Worm (Caenorhabditis elegans): Measurements from ENCODE around the gene ztf-1.

Gene ztf-1

DNA sequence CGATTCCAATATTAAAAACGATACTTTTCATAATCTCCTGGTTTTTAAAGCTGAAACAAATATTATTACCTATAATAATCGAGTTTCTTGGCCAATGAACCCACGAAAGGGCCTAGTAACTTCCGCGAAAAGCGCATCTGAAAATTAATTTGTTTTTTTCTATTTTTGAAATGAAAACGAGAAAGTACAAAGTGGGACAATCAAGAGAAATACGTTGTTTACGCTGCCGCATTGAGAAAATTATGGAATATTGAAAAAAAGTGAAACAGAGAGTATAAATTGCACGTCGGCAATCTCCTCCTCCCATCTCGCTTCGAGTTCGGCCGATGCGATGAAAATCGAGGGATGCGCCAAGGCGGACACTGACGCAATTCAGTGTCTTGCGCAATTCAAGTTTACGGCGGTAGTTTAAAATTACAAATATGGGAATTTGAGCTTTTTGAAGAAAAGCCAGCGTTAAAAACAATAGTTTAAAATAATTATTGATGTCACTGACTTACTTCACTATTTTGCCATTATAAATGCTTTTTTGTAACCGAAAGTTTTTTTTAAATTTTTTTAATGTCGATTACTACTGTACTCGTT, 50.8 kb downstream of the ztf-1 start, which contains the start of gene pdhk-2 (continued):
- TF ChIP-seq unc-120 (tag; optimal IDR thresholded peaks at IDR 0.05; ENCODE audit: poor library complexity, severe bottlenecking) (peak; percentile 90), flh-1 (GFP tag; optimal IDR thresholded peaks at IDR 0.05) (peak; percentile 4), zip-8 (tag; optimal IDR thresholded peaks at IDR 0.05) (peak; percentile 82), unc-39 (tag; optimal IDR thresholded peaks at IDR 0.05) (no peak)

DNA sequence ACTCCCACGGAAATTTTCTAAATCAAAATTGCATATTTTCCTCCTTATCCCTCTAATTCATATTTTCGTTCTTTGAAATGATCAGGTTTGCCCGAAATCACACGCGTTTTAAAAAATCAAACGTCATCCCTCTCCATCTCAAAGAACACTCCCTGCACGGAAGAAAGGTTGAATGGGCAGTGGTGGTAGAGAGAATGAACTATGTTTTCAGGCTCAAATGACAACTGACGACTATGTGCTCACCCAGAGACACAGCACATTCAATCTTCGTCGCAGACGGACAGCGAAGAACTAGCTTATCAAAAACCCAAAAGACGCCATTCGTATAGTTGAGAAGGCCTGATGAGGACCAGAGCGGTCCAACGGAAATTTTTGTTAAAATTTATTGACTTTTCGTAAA, 52.4 kb downstream of the ztf-1 start:
- TF ChIP-seq ham-2 (GFP tag; optimal IDR thresholded peaks at IDR 0.05) (no peak), mab-5 (tag; optimal IDR thresholded peaks at IDR 0.05) (no peak), ceh-83 (GFP tag; optimal IDR thresholded peaks at IDR 0.05) (no peak), ceh-39 (tag; optimal IDR thresholded peaks at IDR 0.05) (no peak), lin-13 (tag; optimal IDR thresholded peaks at IDR 0.05) (no peak), unc-120 (tag; optimal IDR thresholded peaks at IDR 0.05; ENCODE audit: poor library complexity, severe bottlenecking) (peak; percentile 2), nhr-12 (tag; optimal IDR thresholded peaks at IDR 0.05) (no peak), lin-32 (GFP tag; optimal IDR thresholded peaks at IDR 0.05) (no peak)

DNA sequence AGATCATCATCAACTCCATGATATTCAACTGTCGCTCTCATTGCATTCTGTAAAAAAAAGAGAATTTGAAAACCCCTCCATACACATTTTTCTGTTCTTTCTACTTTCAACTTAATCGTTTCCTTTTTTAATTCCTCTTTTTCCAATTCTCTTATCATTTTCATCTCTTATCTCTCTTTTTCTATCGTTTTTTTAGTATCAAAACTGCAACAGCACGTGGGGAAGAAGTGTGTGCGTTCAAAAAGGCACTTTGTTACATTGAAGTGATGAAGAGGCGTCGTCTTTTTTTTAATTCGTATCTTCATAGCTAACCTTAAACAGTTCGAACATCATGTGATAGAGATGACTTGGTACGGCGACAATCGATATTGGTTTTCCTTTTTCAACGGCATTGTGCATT, 53.0 kb downstream of the ztf-1 start:
- TF ChIP-seq lin-13 (tag; optimal IDR thresholded peaks at IDR 0.05) (no peak), M03D4.4 (tag; optimal IDR thresholded peaks at IDR 0.05) (no peak), cnd-1 (tag; optimal IDR thresholded peaks at IDR 0.05) (no peak), ceh-43 (GFP tag; optimal IDR thresholded peaks at IDR 0.05) (no peak), ceh-83 (GFP tag; optimal IDR thresholded peaks at IDR 0.05) (no peak), pha-4 (tag; optimal IDR thresholded peaks at IDR 0.05) (no peak), drap-1 (GFP tag; optimal IDR thresholded peaks at IDR 0.05) (no peak), mab-5 (tag; optimal IDR thresholded peaks at IDR 0.05) (no peak), lin-32 (GFP tag; optimal IDR thresholded peaks at IDR 0.05) (no peak), lsy-2 (tag; optimal IDR thresholded peaks at IDR 0.05) (no peak), sem-2 (GFP tag; optimal IDR thresholded peaks at IDR 0.05) (no peak), sptf-1 (tag; optimal IDR thresholded peaks at IDR 0.05) (no peak), mls-2 (tag; optimal IDR thresholded peaks at IDR 0.05) (no peak), ces-1 (GFP tag; optimal IDR thresholded peaks at IDR 0.05) (no peak), elt-1 (tag; optimal IDR thresholded peaks at IDR 0.05; ENCODE audit: borderline replicate concordance, insufficient read depth) (no peak)

DNA sequence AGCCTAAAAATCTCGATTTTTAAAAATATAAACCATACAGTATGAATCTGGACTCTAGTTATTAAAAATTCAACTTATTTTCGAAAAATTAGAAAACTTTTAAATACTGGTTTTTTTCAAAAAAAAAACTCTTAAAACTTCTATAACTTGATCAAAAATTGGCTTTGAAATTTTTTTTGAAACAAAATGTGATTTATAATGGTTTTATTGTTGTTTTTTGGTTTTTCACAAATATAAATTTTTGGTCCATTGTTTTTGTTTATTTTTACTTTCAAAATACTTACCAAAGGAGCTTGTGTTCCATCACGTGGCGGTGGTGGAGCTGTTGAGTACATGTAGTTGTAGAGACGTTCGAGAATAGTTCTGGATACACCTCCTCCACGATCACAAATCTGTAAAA, 53.9 kb downstream of the ztf-1 start:
- TF ChIP-seq sptf-1 (tag; optimal IDR thresholded peaks at IDR 0.05): no peak
- TF ChIP-seq elt-3 (tag; optimal IDR thresholded peaks at IDR 0.05): no peak
- TF ChIP-seq mep-1 (tag; optimal IDR thresholded peaks at IDR 0.05): no peak
- no peak for TF ChIP-seq mls-2 (tag; optimal IDR thresholded peaks at IDR 0.05)
- no peak for TF ChIP-seq nhr-28 (tag; optimal IDR thresholded peaks at IDR 0.05)
- TF ChIP-seq tbx-8 (GFP tag; optimal IDR thresholded peaks at IDR 0.05): no peak
- no peak for TF ChIP-seq ham-2 (GFP tag; optimal IDR thresholded peaks at IDR 0.05)
- no peak for TF ChIP-seq ceh-43 (GFP tag; optimal IDR thresholded peaks at IDR 0.05)
- no peak for TF ChIP-seq snpc-4 (tag; optimal IDR thresholded peaks at IDR 0.05)
- no peak for TF ChIP-seq ces-1 (GFP tag; optimal IDR thresholded peaks at IDR 0.05)
- TF ChIP-seq mab-5 (tag; optimal IDR thresholded peaks at IDR 0.05): no peak
- no peak for TF ChIP-seq unc-39 (tag; optimal IDR thresholded peaks at IDR 0.05)

DNA sequence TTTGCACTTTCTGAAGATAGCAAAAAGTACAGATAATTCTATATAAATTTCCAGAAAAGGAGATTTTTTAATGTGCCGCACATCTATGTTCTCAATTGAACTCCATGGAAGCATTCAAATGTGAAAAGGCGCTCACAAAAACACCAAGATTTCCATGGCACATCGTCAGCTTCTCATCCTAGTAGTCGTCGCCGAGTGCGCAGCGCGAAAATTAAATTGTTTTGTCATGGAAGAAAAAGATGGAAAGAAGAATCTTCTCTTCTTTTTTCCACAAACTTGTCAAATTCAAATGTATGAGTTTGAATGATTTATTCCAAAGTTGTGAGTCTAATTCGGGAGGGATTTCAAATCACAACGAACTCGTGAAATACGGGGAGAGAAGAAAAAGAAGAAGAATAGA, 54.8 kb downstream of the ztf-1 start:
- TF ChIP-seq ces-1 (GFP tag; optimal IDR thresholded peaks at IDR 0.05): peak; percentile 81
- TF ChIP-seq ceh-43 (GFP tag; optimal IDR thresholded peaks at IDR 0.05): no peak
- no peak for TF ChIP-seq ham-2 (GFP tag; optimal IDR thresholded peaks at IDR 0.05)
- no peak for TF ChIP-seq ceh-83 (GFP tag; optimal IDR thresholded peaks at IDR 0.05)

Data from whole organism, mixed stage, embryonic.